Worm (Caenorhabditis elegans) whole organism, midembryonic: ENCODE data around the gene ZK154.6.

ENCODE experiments used
- T22C8.4 ChIP-seq: fragments of 200-800 bp; sonication (Bioruptor generic); IDR thresholded peaks from 2 replicates; pipeline ENCODE4 v1.3.6; 2022; ENCODE audit warnings: missing genetic modification characterization, missing compliant biosample characterization
- cog-1 ChIP-seq: sonication (generic microtip); optimal IDR thresholded peaks from 2 replicates; lab custom pipeline; 2016; ENCODE audit warnings: missing genetic modification characterization, missing compliant biosample characterization
- flt-1 ChIP-seq: fragments of 200-800 bp; sonication (Bioruptor generic); IDR thresholded peaks from 2 replicates; pipeline ENCODE4 v1.3.6; 2022; ENCODE audit warnings: missing genetic modification characterization, missing compliant biosample characterization
- klf-2 ChIP-seq: fragments of 200-800 bp; sonication (Bioruptor generic); conservative IDR thresholded peaks from 2 replicates; pipeline ENCODE4 v1.3.6; 2022; ENCODE audit warnings: missing genetic modification reagents, missing genetic modification characterization, missing compliant biosample characterization
- med-1 ChIP-seq: sonication (generic microtip); optimal IDR thresholded peaks from 2 replicates; lab custom pipeline; 2017; ENCODE audit warnings: missing genetic modification characterization, mild to moderate bottlenecking, missing compliant biosample characterization, antibody characterized with exemption, missing genetic modification reagents; ENCODE audit not compliant: insufficient read depth
- ref-1 ChIP-seq: fragments of 200-800 bp; sonication (Bioruptor generic); conservative IDR thresholded peaks from 2 replicates; pipeline ENCODE4 v1.3.6; 2022; ENCODE audit warnings: missing genetic modification reagents, missing genetic modification characterization, missing compliant biosample characterization
- tab-1 ChIP-seq: fragments of 200-800 bp; sonication (Bioruptor generic); IDR thresholded peaks from 2 replicates; pipeline ENCODE4 v1.3.6; 2022; ENCODE audit warnings: missing genetic modification characterization, missing compliant biosample characterization
- ztf-23 ChIP-seq: fragments of 200-800 bp; sonication (Bioruptor generic); IDR thresholded peaks from 2 replicates; pipeline ENCODE4 v1.3.6; 2022; ENCODE audit warnings: missing genetic modification reagents, missing genetic modification characterization, missing compliant biosample characterization
- ztf-29 ChIP-seq: fragments of 200-800 bp; sonication (Bioruptor generic); IDR thresholded peaks from 2 replicates; pipeline ENCODE4 v1.3.6; 2022; ENCODE audit warnings: missing genetic modification reagents, missing genetic modification characterization, missing compliant biosample characterization

DNA sequence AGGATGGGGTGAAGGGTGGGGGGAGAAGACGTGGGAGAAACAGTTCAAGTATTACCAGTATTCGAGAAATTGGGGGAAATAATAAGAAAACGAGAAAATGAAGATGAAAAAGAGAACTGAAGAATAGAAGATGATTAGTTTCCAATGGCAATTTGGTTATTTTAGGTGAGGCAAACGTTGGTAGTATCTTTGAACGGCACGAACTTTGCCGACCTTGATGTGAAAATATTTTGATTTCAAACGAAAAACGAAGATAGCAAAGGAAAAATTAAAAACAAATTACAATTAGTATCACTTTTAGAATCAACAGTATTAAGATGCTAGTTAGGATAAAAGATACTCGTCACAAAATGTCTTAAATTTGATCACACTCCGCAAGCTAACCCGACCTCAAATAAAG is 40.8 kb upstream of the ZK154.6 start, which contains the start of gene sul-3:
- TF ChIP-seq med-1 (GFP tag; lab: Kevin White, UChicago) (no peak), flt-1 (no peak), cog-1 (no peak), klf-2 (no peak), tab-1 (no peak), ref-1 (no peak), ztf-29 (GFP tag; lab: Robert Waterston, UW) (no peak), ztf-23 (GFP tag; lab: Robert Waterston, UW) (no peak), T22C8.4 (no peak)
